Worm (Caenorhabditis elegans) whole organism, mixed stage, embryonic: ENCODE data around the gene B0491.6.

Source experiments
- ceh-83 ChIP-seq: fragments of 200-800 bp; sonication (Bioruptor generic); optimal IDR thresholded peaks from 2 replicates; lab custom pipeline; 2018; ENCODE audit warnings: mild to moderate bottlenecking, missing genetic modification characterization, missing compliant biosample characterization
- elt-3 ChIP-seq: fragments of 150-350 bp; optimal IDR thresholded peaks from 2 replicates; lab custom pipeline; 2014; ENCODE audit warnings: missing biosample characterization, missing genetic modification characterization
- nhr-237 ChIP-seq: fragments of 150-350 bp; optimal IDR thresholded peaks from 2 replicates; lab custom pipeline; 2014; ENCODE audit warnings: missing biosample characterization, missing genetic modification characterization
- nhr-76 ChIP-seq: sonication (generic microtip); optimal IDR thresholded peaks from 2 replicates; lab custom pipeline; 2017; ENCODE audit warnings: missing biosample characterization, missing genetic modification characterization
- pha-4 ChIP-seq: fragments of 150-350 bp; optimal IDR thresholded peaks from 2 replicates; lab custom pipeline; 2018; ENCODE audit warnings: missing biosample characterization, missing genetic modification reagents, missing genetic modification characterization
- tbx-8 ChIP-seq: fragments of 200-800 bp; sonication (Bioruptor generic); optimal IDR thresholded peaks from 2 replicates; lab custom pipeline; 2018; ENCODE audit warnings: mild to moderate bottlenecking, missing genetic modification characterization, moderate library complexity, missing compliant biosample characterization
- unc-39 ChIP-seq: fragments of 150-350 bp; optimal IDR thresholded peaks from 2 replicates; lab custom pipeline; 2014; ENCODE audit warnings: missing biosample characterization, missing genetic modification characterization
- unc-62 ChIP-seq: fragments of 150-350 bp; optimal IDR thresholded peaks from 2 replicates; lab custom pipeline; 2014; ENCODE audit warnings: missing biosample characterization, missing genetic modification reagents, missing genetic modification characterization
- ztf-11 ChIP-seq: fragments of 150-350 bp; optimal IDR thresholded peaks from 2 replicates; lab custom pipeline; 2014; ENCODE audit warnings: missing biosample characterization, missing genetic modification characterization

ce11 chrII:11319591-11319990 lies 28.6 kb downstream of the B0491.6 start, which contains the start of gene nlp-51:
- no peak for TF ChIP-seq nhr-76
- TF ChIP-seq nhr-237: no peak
- TF ChIP-seq ceh-83 (GFP tag; lab: Kevin White, UChicago): no peak
- TF ChIP-seq pha-4 (tag; lab: Kevin White, UChicago): no peak
- no peak for TF ChIP-seq unc-39 (tag; lab: Kevin White, UChicago)
- TF ChIP-seq unc-62: no peak
- no peak for TF ChIP-seq ztf-11 (tag; lab: Kevin White, UChicago)
- TF ChIP-seq tbx-8 (GFP tag; lab: Kevin White, UChicago): no peak
- TF ChIP-seq elt-3 (tag; lab: Kevin White, UChicago): no peak
